Fruit fly (Drosophila melanogaster) whole organism, embryonic: ENCODE data around the gene sima.

Source experiments
- Antp ChIP-seq: fragments of 200-800 bp; sonication (Bioruptor generic); optimal IDR thresholded peaks from 3 replicates; lab custom pipeline; 2016; ENCODE audit warnings: missing biosample characterization, missing genetic modification characterization
- B-H1 ChIP-seq: fragments of 200-800 bp; sonication (Bioruptor generic); IDR thresholded peaks from 3 replicates; pipeline ENCODE4 v1.3.6; 2022; ENCODE audit warnings: missing biosample characterization, missing genetic modification characterization
- CG10543 ChIP-seq: fragments of 200-800 bp; sonication (Bioruptor generic); optimal IDR thresholded peaks from 3 replicates; lab custom pipeline; 2017; ENCODE audit warnings: missing biosample characterization, mild to moderate bottlenecking, missing genetic modification characterization, moderate library complexity
- CG11504 ChIP-seq: fragments of 200-800 bp; sonication (Bioruptor generic); optimal IDR thresholded peaks from 3 replicates; lab custom pipeline; 2019; ENCODE audit warnings: missing biosample characterization, mild to moderate bottlenecking, missing genetic modification characterization, moderate library complexity
- CG12744 ChIP-seq: fragments of 200-800 bp; sonication (Bioruptor generic); optimal IDR thresholded peaks from 2 replicates; lab custom pipeline; 2016; ENCODE audit warnings: missing biosample characterization, missing genetic modification characterization
- CG13123 ChIP-seq: fragments of 200-800 bp; sonication (Bioruptor generic); optimal IDR thresholded peaks from 2 replicates; lab custom pipeline; 2016; ENCODE audit warnings: missing biosample characterization, missing genetic modification characterization
- CG13775 ChIP-seq: fragments of 200-800 bp; sonication (Bioruptor generic); optimal IDR thresholded peaks from 3 replicates; lab custom pipeline; 2017; ENCODE audit warnings: missing biosample characterization, mild to moderate bottlenecking, missing genetic modification characterization
- CG14014 ChIP-seq: fragments of 200-800 bp; sonication (Bioruptor generic); IDR thresholded peaks from 2 replicates; pipeline ENCODE4 v1.3.6; 2022; ENCODE audit warnings: missing biosample characterization, missing genetic modification characterization
- CG14667 ChIP-seq: fragments of 200-800 bp; sonication (Bioruptor generic); IDR thresholded peaks from 2 replicates; pipeline ENCODE4 v1.3.6; 2022; ENCODE audit warnings: missing biosample characterization, missing genetic modification characterization
- CG14965 ChIP-seq: fragments of 200-800 bp; sonication (Bioruptor generic); optimal IDR thresholded peaks from 2 replicates; lab custom pipeline; 2016; ENCODE audit warnings: missing biosample characterization, missing genetic modification characterization, borderline replicate concordance
- CG15601 ChIP-seq: fragments of 200-800 bp; sonication (Bioruptor generic); optimal IDR thresholded peaks from 3 replicates; lab custom pipeline; 2019; ENCODE audit warnings: missing biosample characterization, mild to moderate bottlenecking, missing genetic modification characterization, moderate library complexity
- CG1647 ChIP-seq: fragments of 200-800 bp; sonication (Bioruptor generic); optimal IDR thresholded peaks from 3 replicates; lab custom pipeline; 2016; ENCODE audit warnings: missing biosample characterization, missing genetic modification characterization
- CG17328 ChIP-seq: fragments of 200-800 bp; sonication (Bioruptor generic); IDR thresholded peaks from 2 replicates; pipeline ENCODE4 v1.3.6; 2022; ENCODE audit warnings: missing biosample characterization, missing genetic modification characterization
- CG2120 ChIP-seq: fragments of 200-800 bp; sonication (Bioruptor generic); optimal IDR thresholded peaks from 3 replicates; lab custom pipeline; 2016; ENCODE audit warnings: missing biosample characterization, missing genetic modification characterization
- CG3065 ChIP-seq: fragments of 200-800 bp; sonication (Bioruptor generic); optimal IDR thresholded peaks from 2 replicates; lab custom pipeline; 2016; ENCODE audit warnings: missing biosample characterization, missing genetic modification characterization
- CG31388 ChIP-seq: fragments of 200-800 bp; sonication (Bioruptor generic); optimal IDR thresholded peaks from 2 replicates; lab custom pipeline; 2016; ENCODE audit warnings: missing biosample characterization, missing genetic modification characterization
- CG3838 ChIP-seq: fragments of 200-800 bp; sonication (Bioruptor generic); optimal IDR thresholded peaks from 3 replicates; lab custom pipeline; 2016; ENCODE audit warnings: missing biosample characterization, missing genetic modification characterization
- CG4360 ChIP-seq: fragments of 200-800 bp; sonication (Bioruptor generic); IDR thresholded peaks from 2 replicates; pipeline ENCODE4 v1.3.6; 2022; ENCODE audit warnings: missing biosample characterization, missing genetic modification characterization
- CG4404 ChIP-seq: fragments of 200-800 bp; sonication (Bioruptor generic); IDR thresholded peaks from 2 replicates; pipeline ENCODE4 v1.3.6; 2022; ENCODE audit warnings: missing biosample characterization, missing genetic modification characterization
- CG6765 ChIP-seq: fragments of 200-800 bp; sonication (Bioruptor generic); optimal IDR thresholded peaks from 3 replicates; lab custom pipeline; 2017; ENCODE audit warnings: missing biosample characterization, mild to moderate bottlenecking, missing genetic modification characterization
- CG7271 ChIP-seq: fragments of 200-800 bp; sonication (Bioruptor generic); optimal IDR thresholded peaks from 2 replicates; lab custom pipeline; 2018; ENCODE audit warnings: missing biosample characterization, mild to moderate bottlenecking, missing genetic modification characterization, moderate library complexity
- CG7786 ChIP-seq: fragments of 200-800 bp; sonication (Bioruptor generic); optimal IDR thresholded peaks from 2 replicates; lab custom pipeline; 2016; ENCODE audit warnings: missing biosample characterization, missing genetic modification characterization
- CG9817 ChIP-seq: fragments of 200-800 bp; sonication (Bioruptor generic); optimal IDR thresholded peaks from 2 replicates; lab custom pipeline; 2018; ENCODE audit warnings: missing biosample characterization, mild to moderate bottlenecking, missing genetic modification characterization, moderate library complexity
- CoRest ChIP-seq: fragments of 200-800 bp; sonication (Bioruptor generic); optimal IDR thresholded peaks from 3 replicates; lab custom pipeline; 2018; ENCODE audit warnings: missing biosample characterization, mild to moderate bottlenecking, missing genetic modification characterization, moderate library complexity
- Dll ChIP-seq: fragments of 200-800 bp; sonication (Bioruptor generic); IDR thresholded peaks from 4 replicates; pipeline ENCODE4 v1.3.6; 2022; ENCODE audit warnings: missing biosample characterization, missing genetic modification characterization; ENCODE audit not compliant: partially characterized antibody
- Drgx ChIP-seq: fragments of 200-800 bp; sonication (Bioruptor generic); IDR thresholded peaks from 2 replicates; pipeline ENCODE4 v1.3.6; 2022; ENCODE audit warnings: missing biosample characterization, missing genetic modification characterization
- Elba2 ChIP-seq: fragments of 200-800 bp; sonication (Bioruptor generic); optimal IDR thresholded peaks from 3 replicates; lab custom pipeline; 2016; ENCODE audit warnings: missing biosample characterization, missing genetic modification characterization
- Fer3 ChIP-seq: fragments of 200-800 bp; sonication (Bioruptor generic); optimal IDR thresholded peaks from 2 replicates; lab custom pipeline; 2018; ENCODE audit warnings: missing biosample characterization, mild to moderate bottlenecking, missing genetic modification characterization, moderate library complexity
- Gsc ChIP-seq: fragments of 200-800 bp; sonication (Bioruptor generic); IDR thresholded peaks from 2 replicates; pipeline ENCODE4 v1.3.6; 2022; ENCODE audit warnings: missing biosample characterization, missing genetic modification characterization
- Hand ChIP-seq: fragments of 200-800 bp; sonication (Bioruptor generic); optimal IDR thresholded peaks from 2 replicates; lab custom pipeline; 2017; ENCODE audit warnings: mild to moderate bottlenecking, missing biosample characterization, missing genetic modification reagents, missing genetic modification characterization
- MESR4 ChIP-seq: fragments of 200-800 bp; sonication (Bioruptor generic); optimal IDR thresholded peaks from 2 replicates; lab custom pipeline; 2018; ENCODE audit warnings: missing biosample characterization, mild to moderate bottlenecking, missing genetic modification characterization, moderate library complexity
- Mad ChIP-seq: fragments of 200-800 bp; sonication (Bioruptor generic); optimal IDR thresholded peaks from 2 replicates; lab custom pipeline; 2016; ENCODE audit warnings: missing biosample characterization, missing genetic modification characterization
- Side ChIP-seq: fragments of 200-800 bp; sonication (Bioruptor generic); optimal IDR thresholded peaks from 2 replicates; lab custom pipeline; 2016; ENCODE audit warnings: missing biosample characterization, missing genetic modification characterization
- Sry-δ ChIP-seq: fragments of 200-800 bp; sonication (Bioruptor generic); optimal IDR thresholded peaks from 2 replicates; lab custom pipeline; 2016; ENCODE audit warnings: missing biosample characterization, missing genetic modification characterization
- Ssrp ChIP-seq: fragments of 200-800 bp; sonication (Bioruptor generic); optimal IDR thresholded peaks from 2 replicates; lab custom pipeline; 2018; ENCODE audit warnings: missing biosample characterization, mild to moderate bottlenecking, missing genetic modification characterization, moderate library complexity
- al ChIP-seq: fragments of 200-800 bp; sonication (Bioruptor generic); IDR thresholded peaks from 2 replicates; pipeline ENCODE4 v1.3.6; 2022; ENCODE audit warnings: missing biosample characterization, missing genetic modification characterization
- az2 ChIP-seq: fragments of 200-800 bp; sonication (Bioruptor generic); optimal IDR thresholded peaks from 3 replicates; lab custom pipeline; 2016; ENCODE audit warnings: missing biosample characterization, missing genetic modification characterization
- cas ChIP-seq: fragments of 200-800 bp; sonication (Bioruptor generic); IDR thresholded peaks from 2 replicates; pipeline ENCODE4 v1.3.6; 2022; ENCODE audit warnings: missing biosample characterization, missing genetic modification characterization
- cato ChIP-seq: fragments of 200-800 bp; sonication (Bioruptor generic); optimal IDR thresholded peaks from 2 replicates; lab custom pipeline; 2016; ENCODE audit warnings: missing biosample characterization, missing genetic modification characterization, borderline replicate concordance
- cg ChIP-seq: fragments of 200-800 bp; sonication (Bioruptor generic); optimal IDR thresholded peaks from 3 replicates; lab custom pipeline; 2019; ENCODE audit warnings: missing biosample characterization, mild to moderate bottlenecking, missing genetic modification characterization, moderate library complexity
- ci ChIP-seq: fragments of 200-800 bp; sonication (Bioruptor generic); IDR thresholded peaks from 3 replicates; pipeline ENCODE4 v1.3.6; 2022; ENCODE audit warnings: missing biosample characterization, missing genetic modification characterization
- dan ChIP-seq: fragments of 200-800 bp; sonication (Bioruptor generic); IDR thresholded peaks from 2 replicates; pipeline ENCODE4 v1.3.6; 2022; ENCODE audit warnings: missing biosample characterization, missing genetic modification characterization
- dmrt11E ChIP-seq: fragments of 200-800 bp; sonication (Bioruptor generic); optimal IDR thresholded peaks from 3 replicates; lab custom pipeline; 2018; ENCODE audit warnings: missing biosample characterization, mild to moderate bottlenecking, missing genetic modification characterization, moderate library complexity
- hbn ChIP-seq: fragments of 200-800 bp; sonication (Bioruptor generic); IDR thresholded peaks from 2 replicates; pipeline ENCODE4 v1.3.6; 2022; ENCODE audit warnings: missing biosample characterization, missing genetic modification characterization; ENCODE audit not compliant: partially characterized antibody
- lbe ChIP-seq: fragments of 200-800 bp; sonication (Bioruptor generic); optimal IDR thresholded peaks from 2 replicates; lab custom pipeline; 2016; ENCODE audit warnings: missing biosample characterization, mild to moderate bottlenecking, missing genetic modification characterization
- luna ChIP-seq: fragments of 200-800 bp; sonication (Bioruptor generic); optimal IDR thresholded peaks from 2 replicates; lab custom pipeline; 2016; ENCODE audit warnings: missing biosample characterization, missing genetic modification characterization
- schlank ChIP-seq: fragments of 200-800 bp; sonication (Bioruptor generic); optimal IDR thresholded peaks from 2 replicates; lab custom pipeline; 2018; ENCODE audit warnings: missing biosample characterization, mild to moderate bottlenecking, missing genetic modification characterization
- sisA ChIP-seq: fragments of 200-800 bp; sonication (Bioruptor generic); IDR thresholded peaks from 2 replicates; pipeline ENCODE4 v1.3.6; 2022; ENCODE audit warnings: missing biosample characterization, missing genetic modification characterization
- slp2 ChIP-seq: fragments of 200-800 bp; sonication (Bioruptor generic); optimal IDR thresholded peaks from 2 replicates; lab custom pipeline; 2016; ENCODE audit warnings: missing biosample characterization, missing genetic modification characterization
- sob ChIP-seq: fragments of 200-800 bp; sonication (Bioruptor generic); IDR thresholded peaks from 2 replicates; pipeline ENCODE4 v1.3.6; 2022; ENCODE audit warnings: missing biosample characterization, missing genetic modification characterization
- sqz ChIP-seq: fragments of 200-800 bp; sonication (Bioruptor generic); optimal IDR thresholded peaks from 3 replicates; lab custom pipeline; 2018; ENCODE audit warnings: missing biosample characterization, mild to moderate bottlenecking, missing genetic modification characterization
- yki ChIP-seq: fragments of >200 bp; optimal IDR thresholded peaks from 3 replicates; lab custom pipeline; 2018

Gene sima

DNA sequence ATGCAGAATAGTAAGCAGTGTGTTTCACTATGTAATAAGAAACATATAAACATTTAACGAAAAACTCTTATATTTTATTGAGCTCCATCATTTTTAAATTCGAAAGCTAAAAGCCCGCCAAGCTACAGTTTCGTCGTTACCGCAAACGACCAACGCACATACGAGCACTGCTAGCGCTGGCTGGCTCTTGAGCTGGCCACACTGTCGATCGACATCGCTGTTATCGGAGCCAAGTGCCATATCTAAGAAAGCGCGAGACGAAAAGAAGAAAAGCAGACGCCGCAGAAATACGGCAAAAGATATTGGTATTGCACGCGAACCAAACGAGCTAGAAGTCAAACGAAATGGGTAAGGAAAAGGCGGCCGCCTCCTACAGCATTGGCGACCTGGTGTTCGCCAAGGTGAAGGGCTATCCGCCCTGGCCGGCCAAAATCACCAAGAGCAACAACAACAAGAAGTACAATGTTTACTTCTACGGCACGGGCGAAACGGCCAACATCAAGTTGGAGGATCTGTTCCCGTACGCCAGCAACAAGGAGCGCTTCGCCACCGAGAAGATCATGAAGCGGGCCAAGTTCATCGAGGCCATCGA is 5.6 kb upstream of the sima start, which contains the start of gene Jasper (continued):
- TF ChIP-seq Mad (GFP tag; lab: Kevin White, UChicago): peak; percentile 39
- TF ChIP-seq dan (GFP tag; lab: Robert Waterston, UW): no peak
- no peak for TF ChIP-seq luna (GFP tag; lab: Kevin White, UChicago)
- TF ChIP-seq cg (GFP tag; lab: Kevin White, UChicago): no peak
- TF ChIP-seq lbe: no peak
- no peak for TF ChIP-seq CG7271 (tag; lab: Kevin White, UChicago)
- no peak for TF ChIP-seq al (GFP tag; lab: Robert Waterston, UW)
- TF ChIP-seq CG7786: no peak
- TF ChIP-seq sob (GFP tag; lab: Robert Waterston, UW): peak; percentile 17; the same call in 1 of the 2 replicates
- no peak for TF ChIP-seq CG3065 (GFP tag; lab: Kevin White, UChicago)
- peak; percentile 83 for TF ChIP-seq MESR4 (GFP tag; lab: Kevin White, UChicago)
- TF ChIP-seq cato: no peak
- no peak for TF ChIP-seq CG13123 (GFP tag; lab: Kevin White, UChicago)
- no peak for TF ChIP-seq CG3838 (GFP tag; lab: Kevin White, UChicago)
- TF ChIP-seq hbn (GFP tag; lab: Robert Waterston, UW): no peak
- no peak for TF ChIP-seq CG14667 (GFP tag; lab: Robert Waterston, UW)
- TF ChIP-seq CoRest (tag; lab: Kevin White, UChicago): peak; percentile 61
- TF ChIP-seq Ssrp (tag; lab: Kevin White, UChicago): no peak
- TF ChIP-seq CG14965 (GFP tag; lab: Kevin White, UChicago): no peak
- no peak for TF ChIP-seq CG4404
- no peak for TF ChIP-seq sqz (GFP tag; lab: Kevin White, UChicago)
- peak; percentile 46 for TF ChIP-seq CG2120 (GFP tag; lab: Kevin White, UChicago)
- no peak for TF ChIP-seq CG9817 (tag; lab: Kevin White, UChicago)
- TF ChIP-seq yki (lab: Kevin White, UChicago): no peak
- TF ChIP-seq Elba2 (GFP tag; lab: Kevin White, UChicago): no peak
- TF ChIP-seq B-H1 (GFP tag; lab: Robert Waterston, UW): no peak
- no peak for TF ChIP-seq Fer3
- TF ChIP-seq CG4360: peak; percentile 88
- no peak for TF ChIP-seq sisA (GFP tag; lab: Robert Waterston, UW)
- no peak for TF ChIP-seq CG10543
- no peak for TF ChIP-seq cas (GFP tag; lab: Robert Waterston, UW)
- TF ChIP-seq CG1647 (GFP tag; lab: Kevin White, UChicago): peak; percentile 24
- no peak for TF ChIP-seq Drgx
- peak; percentile 18 for TF ChIP-seq CG15601 (tag; lab: Kevin White, UChicago)
- TF ChIP-seq Gsc: no peak
- TF ChIP-seq CG11504 (tag; lab: Kevin White, UChicago): peak; percentile 27
- TF ChIP-seq CG17328 (GFP tag; lab: Robert Waterston, UW): no peak
- TF ChIP-seq dmrt11E (tag; lab: Kevin White, UChicago): no peak
- no peak for TF ChIP-seq CG14014 (GFP tag; lab: Robert Waterston, UW)
- 0 out of 3 replicates have a peak, but pooled peaks have one; percentile 13 for TF ChIP-seq ci (GFP tag; lab: Robert Waterston, UW)
- TF ChIP-seq CG12744 (GFP tag; lab: Kevin White, UChicago): no peak
- no peak for TF ChIP-seq Hand (GFP tag; lab: Kevin White, UChicago)
- no peak for TF ChIP-seq CG6765 (GFP tag; lab: Kevin White, UChicago)
- TF ChIP-seq CG31388: no peak
- no peak for TF ChIP-seq az2
- TF ChIP-seq Sry-δ (GFP tag; lab: Kevin White, UChicago): peak; percentile 100
- no peak for TF ChIP-seq schlank (tag; lab: Kevin White, UChicago)
- TF ChIP-seq Side (GFP tag; lab: Kevin White, UChicago): no peak
- no peak for TF ChIP-seq CG13775 (GFP tag; lab: Kevin White, UChicago)
- TF ChIP-seq slp2: no peak
- peak; percentile 33 for TF ChIP-seq Antp (GFP tag; lab: Kevin White, UChicago)
- TF ChIP-seq Dll: peak; percentile 58
